Worm (Caenorhabditis elegans) whole organism, early embryonic: ENCODE results near the gene H39E23.2.

Source experiments
- B0310.2 ChIP-seq: sonication (generic microtip); optimal IDR thresholded peaks from 2 replicates; lab custom pipeline; 2016; ENCODE audit warnings: mild to moderate bottlenecking, missing genetic modification characterization, missing compliant biosample characterization
- F13C5.2 ChIP-seq: sonication (generic microtip); optimal IDR thresholded peaks from 2 replicates; lab custom pipeline; 2017; ENCODE audit warnings: mild to moderate bottlenecking, missing genetic modification characterization, inconsistent platforms, missing compliant biosample characterization
- aly-1 ChIP-seq: sonication (generic microtip); optimal IDR thresholded peaks from 2 replicates; lab custom pipeline; 2016; ENCODE audit warnings: missing genetic modification characterization, missing compliant biosample characterization
- ama-1 ChIP-seq: fragments of 150-350 bp; optimal IDR thresholded peaks from 2 replicates; lab custom pipeline; 2014
- ceh-13 ChIP-seq: fragments of 200-800 bp; sonication (Bioruptor generic); optimal IDR thresholded peaks from 2 replicates; lab custom pipeline; 2018; ENCODE audit warnings: mild to moderate bottlenecking, missing genetic modification characterization, missing compliant biosample characterization
- ceh-36 ChIP-seq: sonication (generic microtip); optimal IDR thresholded peaks from 2 replicates; lab custom pipeline; 2016; ENCODE audit warnings: missing genetic modification characterization, inconsistent platforms, missing compliant biosample characterization
- ets-7 ChIP-seq: sonication (generic microtip); optimal IDR thresholded peaks from 2 replicates; lab custom pipeline; 2016; ENCODE audit warnings: missing genotype, missing genetic modification characterization, missing compliant biosample characterization
- flt-1 ChIP-seq: fragments of 200-800 bp; sonication (Bioruptor generic); IDR thresholded peaks from 2 replicates; pipeline ENCODE4 v1.3.6; 2022; ENCODE audit warnings: missing genetic modification characterization, missing compliant biosample characterization
- hmbx-1 ChIP-seq: sonication (generic microtip); optimal IDR thresholded peaks from 2 replicates; lab custom pipeline; 2016; ENCODE audit warnings: mild to moderate bottlenecking, missing genetic modification characterization, missing compliant biosample characterization
- hmg-4 ChIP-seq: fragments of 200-800 bp; sonication (Bioruptor generic); optimal IDR thresholded peaks from 2 replicates; lab custom pipeline; 2018; ENCODE audit warnings: mild to moderate bottlenecking, missing genetic modification characterization, missing compliant biosample characterization
- hnd-1 ChIP-seq: sonication (generic microtip); optimal IDR thresholded peaks from 2 replicates; lab custom pipeline; 2016; ENCODE audit warnings: missing genetic modification characterization, missing compliant biosample characterization
- pes-1 ChIP-seq: fragments of 200-800 bp; sonication (Bioruptor generic); IDR thresholded peaks from 2 replicates; pipeline ENCODE4 v1.3.6; 2022; ENCODE audit warnings: missing genetic modification reagents, missing genetic modification characterization, missing compliant biosample characterization
- scrt-1 ChIP-seq: fragments of 200-800 bp; sonication (Bioruptor generic); IDR thresholded peaks from 2 replicates; pipeline ENCODE4 v1.3.6; 2022; ENCODE audit warnings: missing genetic modification characterization, missing compliant biosample characterization
- sea-1 ChIP-seq: fragments of 200-800 bp; sonication (Bioruptor generic); conservative IDR thresholded peaks from 2 replicates; pipeline ENCODE4 v1.3.6; 2022; ENCODE audit warnings: missing genetic modification characterization, missing compliant biosample characterization
- tbx-11 ChIP-seq: fragments of 200-800 bp; sonication (Bioruptor generic); IDR thresholded peaks from 2 replicates; pipeline ENCODE4 v1.3.6; 2022; ENCODE audit warnings: missing genetic modification characterization, missing compliant biosample characterization
- tbx-37 ChIP-seq: fragments of 200-800 bp; sonication (Bioruptor generic); conservative IDR thresholded peaks from 2 replicates; pipeline ENCODE4 v1.3.6; 2022; ENCODE audit warnings: missing genetic modification reagents, missing genetic modification characterization, missing compliant biosample characterization
- tra-4 ChIP-seq: sonication (generic microtip); optimal IDR thresholded peaks from 2 replicates; lab custom pipeline; 2017; ENCODE audit warnings: missing genetic modification characterization, missing compliant biosample characterization

The H39E23.2 gene

DNA sequence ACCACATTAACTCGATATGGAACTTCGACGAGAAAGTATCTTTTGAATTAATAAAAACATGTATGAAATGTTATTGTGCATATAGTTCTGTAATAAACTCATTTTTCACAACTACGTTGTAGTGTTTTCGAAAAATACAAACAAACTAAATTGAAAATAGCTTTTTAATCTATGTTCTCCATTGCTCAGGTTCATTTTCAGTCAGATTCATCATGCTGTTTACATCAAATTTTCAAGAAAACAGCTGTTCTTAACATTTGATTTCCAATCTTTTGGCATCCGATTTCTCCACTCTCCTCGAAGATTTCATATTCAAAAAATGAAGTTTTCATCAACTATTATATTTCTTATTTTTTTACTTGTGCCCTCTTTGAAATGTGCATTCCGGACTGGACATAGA lies at the start of gene H39E23.2:
Gene H39E23.2 (plus strand): TSS at position 301 of the 400 bp plus-strand sequence.
- TF ChIP-seq tra-4 = no peak
- no peak for TF ChIP-seq hnd-1
- no peak for TF ChIP-seq pes-1 (GFP tag; lab: Robert Waterston, UW)
- TF ChIP-seq ceh-36 = no peak
- TF ChIP-seq scrt-1 (GFP tag; lab: Robert Waterston, UW) = no peak
- TF ChIP-seq ets-7 = no peak
- TF ChIP-seq ceh-13 = no peak
- no peak for TF ChIP-seq tbx-37 (GFP tag; lab: Robert Waterston, UW)
- no peak for TF ChIP-seq sea-1
- TF ChIP-seq F13C5.2 = no peak
- TF ChIP-seq flt-1 (GFP tag; lab: Robert Waterston, UW) = no peak
- TF ChIP-seq ama-1 = no peak
- TF ChIP-seq hmbx-1 (tag; lab: Kevin White, UChicago) = no peak
- no peak for TF ChIP-seq tbx-11 (GFP tag; lab: Robert Waterston, UW)
- no peak for TF ChIP-seq B0310.2 (tag; lab: Kevin White, UChicago)
- no peak for TF ChIP-seq aly-1 (tag; lab: Kevin White, UChicago)

DNA sequence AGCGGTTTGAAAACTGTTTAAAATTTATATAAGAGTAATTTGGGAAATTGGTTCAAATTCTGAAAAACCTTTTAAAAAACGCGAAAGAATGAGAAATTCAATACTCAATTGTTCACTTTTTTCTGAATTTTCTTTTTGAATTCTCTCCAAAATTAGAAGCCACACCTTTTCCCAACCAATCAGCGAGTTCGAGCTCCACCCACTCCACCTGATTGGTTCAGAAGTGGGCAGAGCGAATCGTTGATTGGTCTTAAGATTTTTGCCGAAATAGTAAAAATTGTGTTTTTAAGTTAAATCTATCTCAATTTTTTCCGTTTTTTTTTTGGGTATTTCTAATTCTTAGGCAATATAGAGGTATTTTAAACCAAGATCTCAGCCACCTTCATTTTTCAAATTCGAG lies 46.2 kb upstream of the H39E23.2 start:
- TF ChIP-seq aly-1 (tag; lab: Kevin White, UChicago) (no peak), scrt-1 (GFP tag; lab: Robert Waterston, UW) (no peak), tbx-11 (GFP tag; lab: Robert Waterston, UW) (no peak), pes-1 (GFP tag; lab: Robert Waterston, UW) (no peak), B0310.2 (tag; lab: Kevin White, UChicago) (no peak), ceh-36 (no peak), ets-7 (no peak), ama-1 (no peak), F13C5.2 (no peak), sea-1 (no peak), hmbx-1 (tag; lab: Kevin White, UChicago) (no peak), hnd-1 (no peak), flt-1 (GFP tag; lab: Robert Waterston, UW) (no peak), tra-4 (no peak), tbx-37 (GFP tag; lab: Robert Waterston, UW) (no peak), ceh-13 (no peak), hmg-4 (GFP tag; lab: Kevin White, UChicago) (no peak)

DNA sequence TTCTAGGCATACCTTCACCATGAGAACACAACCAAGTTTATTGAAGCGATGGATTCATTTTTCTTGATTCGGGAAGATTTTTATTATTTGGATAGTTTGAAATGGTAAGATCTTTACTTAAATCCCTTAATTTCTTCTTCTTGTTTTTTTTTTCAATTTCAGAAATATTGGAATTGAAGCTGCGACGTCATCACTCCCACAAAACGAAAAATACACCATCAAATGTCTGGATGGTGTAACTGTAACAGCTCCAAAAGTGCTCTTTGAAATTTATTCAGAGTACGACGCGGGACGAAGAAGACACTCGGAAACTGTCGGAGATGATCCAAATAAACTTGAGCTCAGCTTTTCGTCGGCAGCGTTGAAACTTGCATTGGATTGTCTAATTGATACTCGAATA lies 45.7 kb upstream of the H39E23.2 start, which contains the start of gene D1086.21:
Gene D1086.21 (plus strand): TSS at position 301 of the 400 bp plus-strand sequence.
- TF ChIP-seq ets-7 = no peak

ce11 chrV:14067816-14068296 lies 42.3 kb upstream of the H39E23.2 start, which contains the start of gene D1086.17:
Gene D1086.17, plus strand, starts transcription at chrV:14067866.
- TF ChIP-seq flt-1 (GFP tag; lab: Robert Waterston, UW) (no peak), ets-7 (no peak), sea-1 (no peak), tra-4 (no peak), hnd-1 (no peak), B0310.2 (tag; lab: Kevin White, UChicago) (no peak), scrt-1 (GFP tag; lab: Robert Waterston, UW) (no peak), tbx-37 (GFP tag; lab: Robert Waterston, UW) (no peak), ceh-36 (no peak), hmg-4 (GFP tag; lab: Kevin White, UChicago) (no peak), aly-1 (tag; lab: Kevin White, UChicago) (no peak), hmbx-1 (tag; lab: Kevin White, UChicago) (no peak), pes-1 (GFP tag; lab: Robert Waterston, UW) (no peak), F13C5.2 (no peak), tbx-11 (GFP tag; lab: Robert Waterston, UW) (no peak), ceh-13 (no peak), ama-1 (no peak)

DNA sequence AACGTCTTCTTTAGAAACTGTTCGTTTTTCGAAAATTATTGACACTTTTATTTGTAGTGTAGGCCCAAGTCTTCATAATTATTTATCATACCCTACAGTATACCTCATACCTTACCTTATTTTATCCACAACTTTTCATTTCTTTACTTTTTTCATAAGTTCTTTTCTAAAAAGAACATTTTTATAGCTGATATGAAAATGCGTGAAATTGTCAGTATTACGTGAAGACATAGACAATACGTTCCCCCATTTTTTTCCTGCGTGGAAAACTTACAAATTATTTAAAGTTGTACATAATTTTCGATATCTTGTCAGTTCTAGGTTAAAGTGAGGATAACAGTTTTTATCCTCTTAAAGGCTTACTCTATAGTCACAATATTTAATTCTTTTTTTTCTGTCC lies 40.2 kb upstream of the H39E23.2 start:
- TF ChIP-seq aly-1 (tag; lab: Kevin White, UChicago) = no peak
- no peak for TF ChIP-seq ceh-13
- TF ChIP-seq hmbx-1 (tag; lab: Kevin White, UChicago) = no peak
- TF ChIP-seq hnd-1 = no peak
- TF ChIP-seq ama-1 = no peak
- TF ChIP-seq pes-1 (GFP tag; lab: Robert Waterston, UW) = no peak
- no peak for TF ChIP-seq sea-1
- no peak for TF ChIP-seq tbx-37 (GFP tag; lab: Robert Waterston, UW)
- TF ChIP-seq ceh-36 = no peak
- TF ChIP-seq scrt-1 (GFP tag; lab: Robert Waterston, UW) = no peak
- no peak for TF ChIP-seq flt-1 (GFP tag; lab: Robert Waterston, UW)

ce11 chrV:14074160-14074559 lies 36.0 kb upstream of the H39E23.2 start, which contains the start of gene D1086.11:
Gene D1086.11, plus strand, starts transcription at chrV:14074460.
- TF ChIP-seq tbx-11 (GFP tag; lab: Robert Waterston, UW) (no peak), B0310.2 (tag; lab: Kevin White, UChicago) (no peak)

DNA sequence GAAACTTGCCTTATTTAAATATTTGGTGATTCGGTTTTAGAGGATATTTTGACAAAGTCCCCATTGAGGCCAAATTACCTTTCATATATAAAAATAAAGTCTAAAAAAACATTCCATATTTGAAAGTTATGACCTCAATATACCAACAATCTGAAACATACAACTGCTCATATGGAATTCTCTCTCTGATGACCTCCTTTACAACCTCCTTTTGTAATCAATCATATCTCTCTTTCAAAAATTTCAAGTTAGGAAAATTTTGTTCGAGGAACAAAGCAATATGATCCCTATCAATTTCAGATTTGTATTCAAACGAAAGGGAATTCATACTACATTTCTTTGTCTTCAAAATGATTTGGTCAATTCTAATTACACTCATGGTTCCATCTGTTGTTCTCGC lies 30.6 kb upstream of the H39E23.2 start, which contains the start of gene D1086.6:
Gene D1086.6 (plus strand): TSS at position 301 of the 400 bp plus-strand sequence.
- no peak for TF ChIP-seq ceh-13
- no peak for TF ChIP-seq tbx-11 (GFP tag; lab: Robert Waterston, UW)

- no peak for TF ChIP-seq tbx-37 (GFP tag; lab: Robert Waterston, UW)
- TF ChIP-seq ceh-36 = no peak
- no peak for TF ChIP-seq F13C5.2
- TF ChIP-seq flt-1 (GFP tag; lab: Robert Waterston, UW) = no peak
- TF ChIP-seq hnd-1 = no peak
- no peak for TF ChIP-seq sea-1
- TF ChIP-seq tra-4 = no peak
- no peak for TF ChIP-seq scrt-1 (GFP tag; lab: Robert Waterston, UW)
- no peak for TF ChIP-seq ets-7
- TF ChIP-seq B0310.2 (tag; lab: Kevin White, UChicago) = no peak
- no peak for TF ChIP-seq hmbx-1 (tag; lab: Kevin White, UChicago)
Measured at ce11 chrV:14082453-14082852, 27.7 kb upstream of the H39E23.2 start, which contains the start of gene D1086.10. Gene D1086.10, plus strand, starts transcription at chrV:14082753.
